Fruit fly (Drosophila melanogaster): ENCODE data around the gene CG6638.

The CG6638 gene

DNA sequence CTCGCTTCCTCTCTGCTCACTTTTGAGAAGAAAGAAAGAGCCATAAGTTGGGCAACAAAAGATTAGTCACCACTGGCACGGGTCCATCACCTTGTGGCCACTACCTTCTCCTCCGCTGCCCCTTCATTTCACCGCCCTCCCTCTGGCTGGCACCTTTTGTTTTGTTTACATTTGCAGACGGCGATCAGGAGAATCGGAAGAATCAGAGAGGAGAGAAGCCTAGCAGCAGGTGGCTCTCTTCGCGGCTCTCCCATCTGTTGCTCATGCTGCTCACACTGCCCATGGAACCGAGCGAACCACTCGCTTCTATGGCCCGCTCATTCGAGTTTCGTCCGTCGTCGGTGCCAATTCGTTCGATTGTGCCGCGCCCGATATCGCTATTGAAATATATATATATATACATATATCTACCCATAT is 29.5 kb downstream of the CG6638 start (continued):
- no peak for TF ChIP-seq CG2116 (GFP tag; optimal IDR thresholded peaks at IDR 0.05)
- no peak for TF ChIP-seq CG7786 (GFP tag; optimal IDR thresholded peaks at IDR 0.05)
- no peak for TF ChIP-seq CG6654 (GFP tag; optimal IDR thresholded peaks at IDR 0.05)
- no peak for TF ChIP-seq D19A (tag; optimal IDR thresholded peaks at IDR 0.05)
- TF ChIP-seq Side (GFP tag; optimal IDR thresholded peaks at IDR 0.05) = no peak
- no peak for TF ChIP-seq croc (GFP tag; conservative IDR thresholded peaks at IDR 0.05)
- TF ChIP-seq D19B (GFP tag; optimal IDR thresholded peaks at IDR 0.05) = no peak
- no peak for TF ChIP-seq CG3407 (GFP tag; optimal IDR thresholded peaks at IDR 0.05)
- no peak for TF ChIP-seq Dfd (GFP tag; optimal IDR thresholded peaks at IDR 0.05)
- TF ChIP-seq CG13287 (GFP tag; IDR thresholded peaks at IDR 0.05; ENCODE audit: partially characterized antibody) = peak; percentile 48; the same call in 1 of the 2 replicates
- TF ChIP-seq Adf1 (GFP tag; IDR thresholded peaks at IDR 0.05) = no peak
- TF ChIP-seq Mes4 (GFP tag; optimal IDR thresholded peaks at IDR 0.05) = no peak
- TF ChIP-seq CG12299 (tag; optimal IDR thresholded peaks at IDR 0.05) = no peak
- TF ChIP-seq Hand (GFP tag; optimal IDR thresholded peaks at IDR 0.05) = peak; percentile 24
- TF ChIP-seq CG8765 (GFP tag; IDR thresholded peaks at IDR 0.05) = no peak
- TF ChIP-seq CG8924 (tag; optimal IDR thresholded peaks at IDR 0.05) = no peak
- no peak for TF ChIP-seq bab2 (GFP tag; optimal IDR thresholded peaks at IDR 0.05)
- TF ChIP-seq Max (GFP tag; optimal IDR thresholded peaks at IDR 0.05) = no peak
- TF ChIP-seq HLH3B (GFP tag; IDR thresholded peaks at IDR 0.05) = 0 out of 2 replicates have a peak, but pooled peaks have one; percentile 18
- no peak for TF ChIP-seq ab (GFP tag; optimal IDR thresholded peaks at IDR 0.05)
- no peak for TF ChIP-seq ash1 (GFP tag; optimal IDR thresholded peaks at IDR 0.05)
- TF ChIP-seq CG13424 (tag; optimal IDR thresholded peaks at IDR 0.05) = peak; percentile 6
- no peak for TF ChIP-seq dan (GFP tag; IDR thresholded peaks at IDR 0.05)
- no peak for TF ChIP-seq CG32772 (GFP tag; IDR thresholded peaks at IDR 0.05)
- TF ChIP-seq CG6254 (GFP tag; optimal IDR thresholded peaks at IDR 0.05) = no peak
- TF ChIP-seq CG2712 (tag; optimal IDR thresholded peaks at IDR 0.05) = peak; percentile 14
- TF ChIP-seq CG1024 (GFP tag; IDR thresholded peaks at IDR 0.05) = no peak; the same call in 1 of the 2 replicates
- no peak for TF ChIP-seq NfI (GFP tag; optimal IDR thresholded peaks at IDR 0.05)
- TF ChIP-seq CG30020 (tag; optimal IDR thresholded peaks at IDR 0.05) = no peak
- no peak for TF ChIP-seq Atf3 (GFP tag; optimal IDR thresholded peaks at IDR 0.05)
- no peak for TF ChIP-seq knrl (GFP tag; IDR thresholded peaks at IDR 0.05; ENCODE audit: partially characterized antibody)
- no peak for TF ChIP-seq Taf1 (GFP tag; IDR thresholded peaks at IDR 0.05)
- TF ChIP-seq br (optimal IDR thresholded peaks at IDR 0.05) = no peak
- no peak for TF ChIP-seq lola (GFP tag; optimal IDR thresholded peaks at IDR 0.05)
- no peak for TF ChIP-seq CG10209 (GFP tag; optimal IDR thresholded peaks at IDR 0.05)
- no peak for TF ChIP-seq Hmx (GFP tag; optimal IDR thresholded peaks at IDR 0.05)
- no peak for TF ChIP-seq CG9797 (GFP tag; optimal IDR thresholded peaks at IDR 0.05)
- TF ChIP-seq Meics (GFP tag; optimal IDR thresholded peaks at IDR 0.05) = no peak
- TF ChIP-seq CG17802 (tag; optimal IDR thresholded peaks at IDR 0.05) = no peak
- no peak for TF ChIP-seq CG12155 (GFP tag; optimal IDR thresholded peaks at IDR 0.05)
- TF ChIP-seq Oaz (GFP tag; IDR thresholded peaks at IDR 0.05) = no peak
- TF ChIP-seq psq (GFP tag; optimal IDR thresholded peaks at IDR 0.05) = no peak
- TF ChIP-seq fu2 (GFP tag; optimal IDR thresholded peaks at IDR 0.05) = no peak
- TF ChIP-seq toy (GFP tag; IDR thresholded peaks at IDR 0.05) = no peak; the same call in 1 of the 2 replicates
- TF ChIP-seq CG15514 (GFP tag; optimal IDR thresholded peaks at IDR 0.05) = peak; percentile 62
- no peak for TF ChIP-seq CG11560 (tag; IDR thresholded peaks at IDR 0.05)
- TF ChIP-seq hbn (GFP tag; IDR thresholded peaks at IDR 0.05; ENCODE audit: partially characterized antibody) = peak; percentile 41; the same call in 1 of the 2 replicates
- TF ChIP-seq sob (GFP tag; IDR thresholded peaks at IDR 0.05) = 0 out of 2 replicates have a peak, but pooled peaks have one; percentile 36
- TF ChIP-seq CG12391 (tag; optimal IDR thresholded peaks at IDR 0.05) = no peak
- no peak for TF ChIP-seq zfh2 (GFP tag; optimal IDR thresholded peaks at IDR 0.05)
- no peak for TF ChIP-seq Dp (GFP tag; optimal IDR thresholded peaks at IDR 0.05)
